Worm (Caenorhabditis elegans) whole organism, L3 larva: ENCODE data around the gene Y39A1A.10.
A peak's percentile ranks its signal among the peaks of the same experiment; 100 is the strongest.

Experiments
- ceh-9 ChIP-seq: sonication (generic microtip); optimal IDR thresholded peaks from 2 replicates; lab custom pipeline; 2018; ENCODE audit warnings: missing biosample characterization, missing genetic modification characterization
- fkh-10 ChIP-seq: sonication (generic microtip); optimal IDR thresholded peaks from 2 replicates; lab custom pipeline; 2017; ENCODE audit warnings: missing biosample characterization, missing genetic modification reagents, missing genetic modification characterization
- nhr-23 ChIP-seq: fragments of 150-350 bp; optimal IDR thresholded peaks from 2 replicates; lab custom pipeline; 2014; ENCODE audit warnings: missing biosample characterization, missing genetic modification reagents, missing genetic modification characterization
- nhr-237 ChIP-seq: fragments of 150-350 bp; optimal IDR thresholded peaks from 2 replicates; lab custom pipeline; 2014; ENCODE audit warnings: missing biosample characterization, missing genetic modification characterization
- nhr-43 ChIP-seq: sonication (generic microtip); optimal IDR thresholded peaks from 2 replicates; lab custom pipeline; 2016; ENCODE audit warnings: mild to moderate bottlenecking, missing genetic modification characterization, missing compliant biosample characterization; ENCODE audit not compliant: poor library complexity, severe bottlenecking
- nhr-77 ChIP-seq: fragments of 150-350 bp; optimal IDR thresholded peaks from 2 replicates; lab custom pipeline; 2014; ENCODE audit warnings: missing biosample characterization, missing genetic modification characterization
- pqm-1 ChIP-seq: fragments of 150-350 bp; optimal IDR thresholded peaks from 2 replicates; lab custom pipeline; 2017; ENCODE audit warnings: missing biosample characterization, missing genetic modification characterization, inconsistent platforms
- snpc-4 ChIP-seq: fragments of 150-350 bp; optimal IDR thresholded peaks from 2 replicates; lab custom pipeline; 2014; ENCODE audit warnings: missing biosample characterization, missing genetic modification characterization
- tbx-2 ChIP-seq: sonication (generic microtip); optimal IDR thresholded peaks from 2 replicates; lab custom pipeline; 2016; ENCODE audit warnings: mild to moderate bottlenecking, missing genetic modification characterization, missing compliant biosample characterization
- ztf-4 ChIP-seq: fragments of 150-350 bp; optimal IDR thresholded peaks from 2 replicates; lab custom pipeline; 2014; ENCODE audit warnings: missing biosample characterization, missing genetic modification characterization

ce11 chrIII:10651634-10652033 is 19.1 kb downstream of the Y39A1A.10 start:
- no peak for TF ChIP-seq pqm-1 (tag; lab: Kevin White, UChicago)
- no peak for TF ChIP-seq ztf-4 (tag; lab: Kevin White, UChicago)
- no peak for TF ChIP-seq snpc-4 (tag; lab: Kevin White, UChicago)
- no peak for TF ChIP-seq nhr-77
- no peak for TF ChIP-seq tbx-2 (tag; lab: Kevin White, UChicago)
- no peak for TF ChIP-seq ceh-9
- no peak for TF ChIP-seq fkh-10
- no peak for TF ChIP-seq nhr-43 (tag; lab: Kevin White, UChicago)
- no peak for TF ChIP-seq nhr-237 (tag; lab: Kevin White, UChicago)
- peak; percentile 1 for TF ChIP-seq nhr-23 (tag; lab: Kevin White, UChicago)
